Worm (Caenorhabditis elegans) whole organism, young adult: Measurements from ENCODE around the gene C26E6.1.

Experiments
- K12H6.12 ChIP-seq: fragments of 200-800 bp; sonication (Bioruptor generic); optimal IDR thresholded peaks from 2 replicates; lab custom pipeline; 2018; ENCODE audit warnings: mild to moderate bottlenecking, missing genetic modification characterization, missing compliant biosample characterization
- dox-1 ChIP-seq: fragments of 200-800 bp; sonication (Bioruptor generic); IDR thresholded peaks from 2 replicates; pipeline ENCODE4 v1.3.6; 2022; ENCODE audit warnings: missing genetic modification reagents, missing genetic modification characterization, missing compliant biosample characterization
- efl-1 ChIP-seq: fragments of 150-350 bp; optimal IDR thresholded peaks from 2 replicates; lab custom pipeline; 2014; ENCODE audit warnings: missing biosample characterization, missing genetic modification reagents, missing genetic modification characterization
- hlh-12 ChIP-seq: sonication (generic microtip); optimal IDR thresholded peaks from 2 replicates; lab custom pipeline; 2016; ENCODE audit warnings: missing genetic modification characterization, missing compliant biosample characterization
- repo-1 ChIP-seq: sonication (generic microtip); optimal IDR thresholded peaks from 2 replicates; lab custom pipeline; 2017; ENCODE audit warnings: mild to moderate bottlenecking, missing genetic modification characterization, missing compliant biosample characterization
- sea-2 ChIP-seq: fragments of 200-800 bp; sonication (Bioruptor generic); IDR thresholded peaks from 2 replicates; pipeline ENCODE4 v1.3.6; 2022; ENCODE audit warnings: missing genetic modification characterization, missing compliant biosample characterization
- ztf-22 ChIP-seq: fragments of 200-800 bp; sonication (Bioruptor generic); optimal IDR thresholded peaks from 2 replicates; lab custom pipeline; 2018; ENCODE audit warnings: mild to moderate bottlenecking, missing genetic modification characterization, moderate library complexity, missing compliant biosample characterization

- TF ChIP-seq ztf-22 (GFP tag; lab: Kevin White, UChicago) (no peak), sea-2 (no peak), hlh-12 (tag; lab: Kevin White, UChicago) (no peak), repo-1 (tag; lab: Kevin White, UChicago) (no peak), K12H6.12 (tag; lab: Kevin White, UChicago) (no peak), efl-1 (GFP tag; lab: Kevin White, UChicago) (no peak), dox-1 (GFP tag; lab: Robert Waterston, UW) (no peak)
These were observed 12.5 kb upstream of the C26E6.1 start, which contains the start of gene ntl-9 for ce11 chrIII:4944213-4944612.
